Fruit fly (Drosophila melanogaster) whole organism, pupa: ENCODE data around the gene ppk16.

ENCODE experiments used
- CG10348 ChIP-seq: fragments of 200-800 bp; sonication (Bioruptor generic); IDR thresholded peaks from 2 replicates; pipeline ENCODE4 v1.3.6; 2022; ENCODE audit warnings: missing biosample characterization, missing genetic modification characterization
- CG12605 ChIP-seq: fragments of 200-800 bp; sonication (Bioruptor generic); IDR thresholded peaks from 2 replicates; pipeline ENCODE4 v1.3.6; 2022; ENCODE audit warnings: missing biosample characterization, missing genetic modification characterization
- CG13204 ChIP-seq: fragments of 200-800 bp; sonication (Bioruptor generic); optimal IDR thresholded peaks from 2 replicates; lab custom pipeline; 2018; ENCODE audit warnings: missing biosample characterization, mild to moderate bottlenecking, missing genetic modification characterization, moderate library complexity
- CG14655 ChIP-seq: fragments of 200-800 bp; sonication (Bioruptor generic); optimal IDR thresholded peaks from 3 replicates; lab custom pipeline; 2017; ENCODE audit warnings: mild to moderate bottlenecking, missing biosample characterization, missing genetic modification reagents, missing genetic modification characterization
- CG15710 ChIP-seq: fragments of 200-800 bp; sonication (Bioruptor generic); optimal IDR thresholded peaks from 2 replicates; lab custom pipeline; 2018; ENCODE audit warnings: missing biosample characterization, mild to moderate bottlenecking, missing genetic modification characterization, moderate library complexity
- CG17806 ChIP-seq: fragments of 200-800 bp; sonication (Bioruptor generic); optimal IDR thresholded peaks from 2 replicates; lab custom pipeline; 2018; ENCODE audit warnings: missing biosample characterization, mild to moderate bottlenecking, missing genetic modification characterization, moderate library complexity
- CG32121 ChIP-seq: fragments of 200-800 bp; sonication (Bioruptor generic); IDR thresholded peaks from 2 replicates; pipeline ENCODE4 v1.3.6; 2022; ENCODE audit warnings: missing biosample characterization, missing genetic modification characterization
- CG34367 ChIP-seq: fragments of 200-800 bp; sonication (Bioruptor generic); optimal IDR thresholded peaks from 2 replicates; lab custom pipeline; 2018; ENCODE audit warnings: missing biosample characterization, mild to moderate bottlenecking, missing genetic modification characterization
- CG4496 ChIP-seq: fragments of 200-800 bp; sonication (Bioruptor generic); IDR thresholded peaks from 3 replicates; pipeline ENCODE4 v1.3.6; 2022; ENCODE audit warnings: missing biosample characterization, missing genetic modification characterization
- CG8159 ChIP-seq: fragments of 200-800 bp; sonication (Bioruptor generic); optimal IDR thresholded peaks from 3 replicates; lab custom pipeline; 2018; ENCODE audit warnings: missing biosample characterization, mild to moderate bottlenecking, missing genetic modification characterization, moderate library complexity
- CG8301 ChIP-seq: fragments of 200-800 bp; sonication (Bioruptor generic); optimal IDR thresholded peaks from 2 replicates; lab custom pipeline; 2018; ENCODE audit warnings: missing biosample characterization, mild to moderate bottlenecking, missing genetic modification characterization
- CG9948 ChIP-seq: fragments of 200-800 bp; sonication (Bioruptor generic); optimal IDR thresholded peaks from 2 replicates; lab custom pipeline; 2018; ENCODE audit warnings: missing biosample characterization, mild to moderate bottlenecking, missing genetic modification characterization, moderate library complexity
- D1 ChIP-seq: fragments of 200-800 bp; sonication (Bioruptor generic); optimal IDR thresholded peaks from 2 replicates; lab custom pipeline; 2018; ENCODE audit warnings: missing biosample characterization, mild to moderate bottlenecking, missing genetic modification characterization, moderate library complexity
- EcR ChIP-seq: fragments of 200-800 bp; sonication (Bioruptor generic); optimal IDR thresholded peaks from 3 replicates; lab custom pipeline; 2019; ENCODE audit warnings: missing biosample characterization, missing genetic modification characterization, mild to moderate bottlenecking, moderate library complexity, missing genetic modification reagents
- Ets98B ChIP-seq: fragments of 200-800 bp; sonication (Bioruptor generic); IDR thresholded peaks from 2 replicates; pipeline ENCODE4 v1.3.6; 2022; ENCODE audit warnings: missing biosample characterization, missing genetic modification characterization
- Pif1A ChIP-seq: fragments of 200-800 bp; sonication (Bioruptor generic); optimal IDR thresholded peaks from 3 replicates; lab custom pipeline; 2016; ENCODE audit warnings: missing biosample characterization, missing genetic modification characterization
- Pif1B ChIP-seq: fragments of 200-800 bp; sonication (Bioruptor generic); optimal IDR thresholded peaks from 3 replicates; lab custom pipeline; 2016; ENCODE audit warnings: missing biosample characterization, missing genetic modification characterization
- Snoo ChIP-seq: fragments of 200-800 bp; sonication (Bioruptor generic); optimal IDR thresholded peaks from 3 replicates; lab custom pipeline; 2017; ENCODE audit warnings: missing biosample characterization, mild to moderate bottlenecking, missing genetic modification characterization, inconsistent platforms
- fd96Ca ChIP-seq: fragments of 200-800 bp; sonication (Bioruptor generic); IDR thresholded peaks from 3 replicates; pipeline ENCODE4 v1.3.6; 2022; ENCODE audit warnings: missing biosample characterization, missing genetic modification characterization
- gl ChIP-seq: fragments of 200-800 bp; sonication (Bioruptor generic); optimal IDR thresholded peaks from 2 replicates; lab custom pipeline; 2018; ENCODE audit warnings: missing biosample characterization, mild to moderate bottlenecking, missing genetic modification characterization
- rn ChIP-seq: fragments of 200-800 bp; sonication (Bioruptor generic); IDR thresholded peaks from 2 replicates; pipeline ENCODE4 v1.3.6; 2022; ENCODE audit warnings: missing biosample characterization, missing genetic modification characterization

The ppk16 gene

DNA sequence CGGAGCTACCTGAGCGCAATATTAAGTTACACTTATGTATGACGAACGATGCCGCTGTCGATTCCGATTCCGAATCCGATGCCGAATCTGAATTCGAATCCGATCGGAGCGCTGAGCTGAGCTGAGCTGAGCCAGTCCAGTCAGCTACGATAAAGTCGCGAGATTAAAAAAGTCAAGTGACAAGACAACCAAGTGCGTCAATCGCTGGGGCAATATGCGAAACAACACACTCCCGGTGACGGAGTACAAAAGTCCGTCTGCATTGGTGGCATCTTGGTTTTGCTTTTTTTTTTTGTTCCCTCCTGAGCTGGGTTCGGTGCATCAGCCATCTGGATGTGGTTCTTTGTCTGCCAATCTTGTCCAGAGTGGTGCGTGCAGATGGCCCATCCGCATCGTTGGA lies 4.9 kb upstream of the ppk16 start:
- TF ChIP-seq EcR (GFP tag; lab: Kevin White, UChicago), result peak; percentile 15
- peak; percentile 0 for TF ChIP-seq gl
- TF ChIP-seq CG32121 (GFP tag; lab: Robert Waterston, UW), result no peak
- TF ChIP-seq CG14655 (GFP tag; lab: Kevin White, UChicago), result no peak

DNA sequence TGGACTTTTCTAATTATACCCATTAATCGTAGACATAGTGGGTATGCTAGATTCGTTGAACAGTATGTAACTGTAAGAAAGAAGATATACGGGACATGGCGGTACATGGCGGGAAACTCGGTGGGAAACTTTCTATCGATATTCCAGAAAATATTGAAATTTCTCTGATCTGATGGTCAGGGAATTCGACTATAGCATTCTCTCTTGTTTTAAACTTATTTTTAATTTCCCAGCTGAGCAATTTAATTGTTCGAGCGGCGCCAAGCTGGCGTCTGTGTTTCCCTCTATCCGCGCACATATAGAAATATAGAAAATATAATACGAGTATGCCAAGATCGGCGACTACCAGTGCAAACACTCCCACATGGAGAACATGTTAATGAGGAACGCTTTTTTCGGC lies 4.3 kb upstream of the ppk16 start:
- TF ChIP-seq CG32121 (GFP tag; lab: Robert Waterston, UW), result no peak
- no peak; the same call in 1 of the 2 replicates for TF ChIP-seq Ets98B
- no peak for TF ChIP-seq CG13204
- TF ChIP-seq CG34367 (tag; lab: Kevin White, UChicago), result no peak
- no peak for TF ChIP-seq CG12605 (GFP tag; lab: Robert Waterston, UW)
- TF ChIP-seq fd96Ca (GFP tag; lab: Robert Waterston, UW), result peak; percentile 52; the same call in 2 of the 3 replicates
- peak; percentile 17 for TF ChIP-seq CG8301 (tag; lab: Kevin White, UChicago)
- peak; percentile 38 for TF ChIP-seq CG14655 (GFP tag; lab: Kevin White, UChicago)
- no peak for TF ChIP-seq CG15710 (tag; lab: Kevin White, UChicago)
- peak; percentile 31; the same call in 1 of the 3 replicates for TF ChIP-seq CG4496 (GFP tag; lab: Robert Waterston, UW)
- no peak for TF ChIP-seq CG8159 (tag; lab: Kevin White, UChicago)
- peak; percentile 20 for TF ChIP-seq Pif1A (GFP tag; lab: Kevin White, UChicago)

DNA sequence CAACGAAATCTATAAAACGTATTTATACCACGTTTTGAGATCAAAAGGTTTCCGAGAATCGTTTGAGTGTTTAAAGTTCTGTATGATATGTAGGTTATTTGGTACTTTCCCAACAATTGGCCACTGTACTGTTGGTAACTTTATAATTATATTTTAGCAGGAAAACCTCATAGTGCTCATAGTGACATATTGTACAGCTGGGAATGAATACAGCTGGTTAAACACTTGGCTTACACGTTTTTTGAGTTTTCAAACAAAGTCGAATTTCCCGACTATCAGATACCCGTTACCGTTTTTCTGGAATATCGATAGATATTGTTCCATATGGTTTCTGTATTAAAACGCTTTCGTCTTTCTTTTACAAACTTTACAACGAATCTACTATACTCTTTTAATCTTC lies 3.6 kb upstream of the ppk16 start:
- TF ChIP-seq D1 (tag; lab: Kevin White, UChicago), result no peak
- no peak for TF ChIP-seq gl
- TF ChIP-seq EcR (GFP tag; lab: Kevin White, UChicago), result no peak
- no peak for TF ChIP-seq Pif1B (GFP tag; lab: Kevin White, UChicago)
- no peak for TF ChIP-seq CG10348
- no peak for TF ChIP-seq Ets98B
- TF ChIP-seq CG8301 (tag; lab: Kevin White, UChicago), result no peak
- TF ChIP-seq Pif1A (GFP tag; lab: Kevin White, UChicago), result no peak
- no peak for TF ChIP-seq CG32121 (GFP tag; lab: Robert Waterston, UW)
- TF ChIP-seq CG34367 (tag; lab: Kevin White, UChicago), result no peak
- TF ChIP-seq fd96Ca (GFP tag; lab: Robert Waterston, UW), result no peak

DNA sequence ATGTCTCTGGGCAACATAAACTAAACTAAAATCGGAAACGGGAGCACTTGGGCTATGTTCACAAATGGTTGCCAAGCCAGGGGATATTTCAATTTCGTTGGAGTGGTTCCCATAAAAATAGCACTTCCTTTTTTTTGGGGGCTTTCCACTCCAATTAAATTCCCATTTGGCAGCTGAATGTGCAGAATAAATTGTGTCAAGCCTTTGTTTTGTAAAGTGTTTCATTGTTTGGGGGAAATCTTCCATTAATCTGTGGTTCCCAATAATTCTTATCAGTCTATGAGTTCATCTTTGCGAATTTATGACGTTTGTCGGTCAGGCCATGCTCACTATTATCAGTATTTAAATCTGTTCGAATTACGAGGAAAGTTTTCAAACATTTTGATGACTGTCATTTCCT lies 3.1 kb upstream of the ppk16 start:
- no peak for TF ChIP-seq Pif1B (GFP tag; lab: Kevin White, UChicago)
- no peak for TF ChIP-seq CG14655 (GFP tag; lab: Kevin White, UChicago)
- no peak for TF ChIP-seq CG34367 (tag; lab: Kevin White, UChicago)
- no peak for TF ChIP-seq CG12605 (GFP tag; lab: Robert Waterston, UW)
- TF ChIP-seq CG32121 (GFP tag; lab: Robert Waterston, UW), result no peak
- no peak for TF ChIP-seq CG8159 (tag; lab: Kevin White, UChicago)
- TF ChIP-seq Snoo (tag; lab: Kevin White, UChicago), result no peak
- no peak for TF ChIP-seq CG15710 (tag; lab: Kevin White, UChicago)
- TF ChIP-seq CG8301 (tag; lab: Kevin White, UChicago), result no peak
- TF ChIP-seq CG9948 (tag; lab: Kevin White, UChicago), result no peak

DNA sequence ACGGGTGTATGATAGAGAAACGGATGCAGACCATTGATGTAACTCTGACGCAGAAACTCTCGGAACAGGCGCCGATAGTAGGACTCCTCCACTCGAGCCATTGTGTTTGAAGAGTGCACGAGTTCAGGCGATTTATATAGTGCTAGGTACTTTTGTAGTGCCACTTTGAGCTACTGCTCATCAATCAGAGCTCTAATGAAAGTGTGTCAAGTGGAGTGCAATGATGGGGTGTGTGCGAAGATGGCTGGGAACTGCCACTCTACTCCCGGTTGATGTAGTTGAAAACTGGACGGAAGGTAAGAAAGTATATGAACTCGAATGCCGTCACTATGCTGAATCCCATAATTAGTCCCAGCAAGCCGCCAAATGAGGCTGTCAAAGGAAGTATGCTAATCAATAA lies 3.9 kb downstream of the ppk16 start, which contains the start of gene ppk18:
Gene ppk18, minus strand, starts transcription at position 101 of the 400 bp plus-strand sequence.
- TF ChIP-seq D1 (tag; lab: Kevin White, UChicago) (no peak), CG9948 (tag; lab: Kevin White, UChicago) (no peak), CG14655 (GFP tag; lab: Kevin White, UChicago) (no peak), Pif1A (GFP tag; lab: Kevin White, UChicago) (no peak), CG13204 (no peak), CG8301 (tag; lab: Kevin White, UChicago) (no peak), CG17806 (tag; lab: Kevin White, UChicago) (no peak), EcR (GFP tag; lab: Kevin White, UChicago) (no peak), CG4496 (GFP tag; lab: Robert Waterston, UW) (no peak), CG15710 (tag; lab: Kevin White, UChicago) (no peak), CG10348 (no peak), CG34367 (tag; lab: Kevin White, UChicago) (no peak), CG32121 (GFP tag; lab: Robert Waterston, UW) (no peak), rn (GFP tag; lab: Robert Waterston, UW) (no peak), CG12605 (GFP tag; lab: Robert Waterston, UW) (no peak), gl (no peak), CG8159 (tag; lab: Kevin White, UChicago) (no peak), Snoo (tag; lab: Kevin White, UChicago) (no peak), Pif1B (GFP tag; lab: Kevin White, UChicago) (no peak), fd96Ca (GFP tag; lab: Robert Waterston, UW) (no peak)

DNA sequence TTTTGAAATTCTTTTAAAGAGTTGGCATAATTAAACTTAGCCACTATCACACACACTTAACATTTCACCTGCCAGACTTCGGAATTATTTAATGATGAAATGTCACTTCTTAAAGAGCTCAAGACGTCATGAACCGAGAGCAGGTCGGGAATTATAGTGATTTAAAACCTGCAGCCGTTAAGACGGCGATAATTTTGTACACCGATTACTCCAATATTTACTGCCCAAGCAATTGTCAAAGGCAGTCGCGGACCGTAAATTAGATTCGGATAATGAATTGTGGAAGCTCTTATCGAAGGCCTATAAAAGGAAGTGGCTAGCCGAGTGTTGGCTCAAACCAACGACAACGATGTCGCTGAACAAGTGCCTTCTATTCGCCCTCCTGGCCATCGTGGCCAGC lies 6.1 kb downstream of the ppk16 start, which contains the start of gene CG17633:
Gene CG17633, plus strand, starts transcription at position 326 of the 400 bp plus-strand sequence.
- TF ChIP-seq Snoo (tag; lab: Kevin White, UChicago), result no peak
- TF ChIP-seq CG15710 (tag; lab: Kevin White, UChicago), result no peak
- no peak for TF ChIP-seq CG8159 (tag; lab: Kevin White, UChicago)
- TF ChIP-seq CG4496 (GFP tag; lab: Robert Waterston, UW), result no peak
- no peak for TF ChIP-seq gl
- no peak for TF ChIP-seq CG12605 (GFP tag; lab: Robert Waterston, UW)
- TF ChIP-seq CG34367 (tag; lab: Kevin White, UChicago), result no peak
- TF ChIP-seq Pif1B (GFP tag; lab: Kevin White, UChicago), result no peak
